Worm (Caenorhabditis elegans) whole organism, L3 larva: ENCODE data around the gene F15G9.2.

ENCODE experiments used
- R02D3.7 ChIP-seq: fragments of 150-350 bp; optimal IDR thresholded peaks from 2 replicates; lab custom pipeline; 2014; ENCODE audit warnings: missing biosample characterization, missing genetic modification characterization
- ama-1 ChIP-seq: fragments of 150-350 bp; optimal IDR thresholded peaks from 2 replicates; lab custom pipeline; 2018
- ceh-16 ChIP-seq: sonication (generic microtip); optimal IDR thresholded peaks from 2 replicates; lab custom pipeline; 2017; ENCODE audit warnings: missing biosample characterization, missing genetic modification characterization
- ceh-82 ChIP-seq: fragments of 150-350 bp; optimal IDR thresholded peaks from 2 replicates; lab custom pipeline; 2014; ENCODE audit warnings: missing biosample characterization, missing genetic modification characterization
- ceh-9 ChIP-seq: sonication (generic microtip); optimal IDR thresholded peaks from 2 replicates; lab custom pipeline; 2018; ENCODE audit warnings: missing biosample characterization, missing genetic modification characterization
- daf-12 ChIP-seq: fragments of 150-350 bp; optimal IDR thresholded peaks from 2 replicates; lab custom pipeline; 2014; ENCODE audit warnings: missing biosample characterization, missing genetic modification reagents, missing genetic modification characterization
- egl-27 ChIP-seq: sonication (generic microtip); optimal IDR thresholded peaks from 4 replicates; lab custom pipeline; 2017; ENCODE audit warnings: missing biosample characterization, missing genetic modification reagents, missing genetic modification characterization
- elt-1 ChIP-seq: fragments of 150-350 bp; optimal IDR thresholded peaks from 2 replicates; lab custom pipeline; 2014; ENCODE audit warnings: missing biosample characterization, missing genetic modification characterization
- elt-2 ChIP-seq: sonication (generic microtip); optimal IDR thresholded peaks from 2 replicates; lab custom pipeline; 2016; ENCODE audit warnings: missing genetic modification reagents, mild to moderate bottlenecking, missing genetic modification characterization, missing compliant biosample characterization
- elt-3 ChIP-seq, 3 experiments: fragments of 150-350 bp in 1 of 3; sonication (generic microtip) in 2 of 3; optimal IDR thresholded peaks; 2 replicates in 2 of 3; 4 replicates in 1 of 3; lab custom pipeline; 2014 to 2017; ENCODE audit warnings: missing biosample characterization in 3 of 3, missing genetic modification characterization in 3 of 3
- fkh-10 ChIP-seq: sonication (generic microtip); optimal IDR thresholded peaks from 2 replicates; lab custom pipeline; 2017; ENCODE audit warnings: missing biosample characterization, missing genetic modification reagents, missing genetic modification characterization
- fkh-2 ChIP-seq: fragments of 150-350 bp; optimal IDR thresholded peaks from 2 replicates; lab custom pipeline; 2014; ENCODE audit warnings: missing biosample characterization, missing genetic modification reagents, missing genetic modification characterization
- hmg-11 ChIP-seq: sonication (generic microtip); optimal IDR thresholded peaks from 2 replicates; lab custom pipeline; 2016; ENCODE audit warnings: missing genetic modification characterization, missing compliant biosample characterization
- lin-15B ChIP-seq: fragments of 150-350 bp; optimal IDR thresholded peaks from 2 replicates; lab custom pipeline; 2014; ENCODE audit warnings: missing biosample characterization, missing genetic modification characterization
- lin-39 ChIP-seq: fragments of 150-350 bp; optimal IDR thresholded peaks from 2 replicates; lab custom pipeline; 2018; ENCODE audit warnings: missing biosample characterization, missing genetic modification reagents, missing genetic modification characterization
- lsy-12 ChIP-seq: sonication (generic microtip); optimal IDR thresholded peaks from 2 replicates; lab custom pipeline; 2016; ENCODE audit warnings: mild to moderate bottlenecking, missing genetic modification characterization, missing compliant biosample characterization
- mdl-1 ChIP-seq: fragments of 150-350 bp; optimal IDR thresholded peaks from 2 replicates; lab custom pipeline; 2014; ENCODE audit warnings: missing biosample characterization, missing genetic modification characterization
- nfya-1 ChIP-seq: sonication (generic microtip); optimal IDR thresholded peaks from 2 replicates; lab custom pipeline; 2017; ENCODE audit warnings: missing genetic modification characterization, mild to moderate bottlenecking, missing compliant biosample characterization, antibody characterized with exemption, moderate library complexity; ENCODE audit not compliant: insufficient read depth
- nhr-11 ChIP-seq: fragments of 150-350 bp; optimal IDR thresholded peaks from 2 replicates; lab custom pipeline; 2014; ENCODE audit warnings: missing biosample characterization, missing genetic modification characterization
- nhr-25 ChIP-seq: sonication (generic microtip); optimal IDR thresholded peaks from 2 replicates; lab custom pipeline; 2017; ENCODE audit warnings: missing biosample characterization, missing genetic modification characterization
- nhr-67 ChIP-seq: fragments of 150-350 bp; optimal IDR thresholded peaks from 2 replicates; lab custom pipeline; 2014; ENCODE audit warnings: missing biosample characterization, missing genetic modification characterization
- nhr-76 ChIP-seq: fragments of 150-350 bp; sonication (generic microtip); optimal IDR thresholded peaks from 5 replicates; lab custom pipeline; 2014; ENCODE audit warnings: missing biosample characterization, missing genetic modification characterization
- pha-4 ChIP-seq: fragments of 150-350 bp; optimal IDR thresholded peaks from 2 replicates; lab custom pipeline; 2014; ENCODE audit warnings: missing biosample characterization, missing genetic modification reagents, missing genetic modification characterization
- pqm-1 ChIP-seq: fragments of 150-350 bp; optimal IDR thresholded peaks from 2 replicates; lab custom pipeline; 2017; ENCODE audit warnings: missing biosample characterization, missing genetic modification characterization, inconsistent platforms
- sea-2 ChIP-seq: fragments of 150-350 bp; sonication (generic microtip); optimal IDR thresholded peaks from 4 replicates; lab custom pipeline; 2014; ENCODE audit warnings: missing biosample characterization, missing genetic modification reagents, missing genetic modification characterization
- skn-1 ChIP-seq: fragments of 150-350 bp; optimal IDR thresholded peaks from 2 replicates; lab custom pipeline; 2014; ENCODE audit warnings: missing biosample characterization, missing genetic modification characterization
- snpc-4 ChIP-seq: fragments of 150-350 bp; optimal IDR thresholded peaks from 2 replicates; lab custom pipeline; 2014; ENCODE audit warnings: missing biosample characterization, missing genetic modification characterization
- tbx-2 ChIP-seq: sonication (generic microtip); optimal IDR thresholded peaks from 2 replicates; lab custom pipeline; 2016; ENCODE audit warnings: mild to moderate bottlenecking, missing genetic modification characterization, missing compliant biosample characterization
- unc-39 ChIP-seq: sonication (generic microtip); optimal IDR thresholded peaks from 4 replicates; lab custom pipeline; 2017; ENCODE audit warnings: missing biosample characterization, missing genetic modification characterization
- unc-62 ChIP-seq: fragments of 150-350 bp; sonication (generic microtip); optimal IDR thresholded peaks from 4 replicates; lab custom pipeline; 2014; ENCODE audit warnings: missing biosample characterization, missing genetic modification reagents, missing genetic modification characterization
- zag-1 ChIP-seq: fragments of 150-350 bp; optimal IDR thresholded peaks from 2 replicates; lab custom pipeline; 2014; ENCODE audit warnings: missing biosample characterization, missing genetic modification characterization
- ztf-11 ChIP-seq: fragments of 150-350 bp; optimal IDR thresholded peaks from 2 replicates; lab custom pipeline; 2014; ENCODE audit warnings: missing biosample characterization, missing genetic modification characterization
- ztf-4 ChIP-seq: fragments of 150-350 bp; optimal IDR thresholded peaks from 2 replicates; lab custom pipeline; 2014; ENCODE audit warnings: missing biosample characterization, missing genetic modification characterization

The F15G9.2 gene

DNA sequence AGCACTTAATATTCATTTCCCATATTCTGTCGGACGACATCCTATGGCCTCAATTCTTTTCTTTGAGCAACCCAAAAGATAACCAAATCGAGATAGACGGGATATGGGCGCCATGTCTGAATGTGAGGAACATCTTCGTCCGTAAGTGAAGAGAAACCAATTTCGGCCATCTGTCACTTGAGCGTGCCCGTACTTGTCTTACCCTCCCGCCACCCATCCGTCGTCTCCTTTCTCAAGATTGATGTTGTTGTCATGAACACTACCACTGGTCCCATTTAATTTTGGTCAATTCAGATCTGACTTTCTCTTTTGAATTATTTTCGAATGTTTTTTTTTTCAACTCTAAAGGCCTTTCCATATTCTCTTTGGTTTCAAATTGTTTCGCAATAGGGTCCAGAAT lies 10.7 kb downstream of the F15G9.2 start:
- TF ChIP-seq lin-39: peak; percentile 64
- TF ChIP-seq pqm-1 (tag; lab: Kevin White, UChicago): no peak
- TF ChIP-seq ztf-11 (tag; lab: Kevin White, UChicago): no peak
- TF ChIP-seq nhr-67 (tag; lab: Kevin White, UChicago): no peak
- TF ChIP-seq nhr-25: no peak

DNA sequence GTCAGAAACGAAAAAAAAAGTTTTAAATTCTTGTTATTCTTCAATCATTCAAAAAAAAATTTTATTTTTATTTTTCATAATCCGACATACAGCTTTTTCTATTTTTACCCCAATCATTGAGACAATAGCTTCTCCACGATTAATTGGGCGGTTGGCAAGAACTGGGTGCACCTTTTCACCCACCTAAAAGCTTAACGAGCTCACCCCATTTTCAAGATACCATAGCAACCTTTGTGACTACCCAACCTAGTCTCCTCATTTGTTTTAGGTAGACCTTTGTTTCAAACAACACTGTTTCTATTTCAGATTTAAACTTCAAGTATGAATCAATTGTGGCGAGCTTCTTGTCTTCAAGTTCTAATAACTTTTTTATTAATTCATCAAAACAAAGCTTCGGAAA lies 15.2 kb downstream of the F15G9.2 start, which contains the start of gene dyf-7:
Gene dyf-7, plus strand, starts transcription at position 301 of the 400 bp plus-strand sequence.
- TF ChIP-seq ceh-82 (tag; lab: Kevin White, UChicago) (no peak), tbx-2 (tag; lab: Kevin White, UChicago) (no peak), nfya-1 (tag; lab: Kevin White, UChicago) (no peak), sea-2 (GFP tag; lab: Kevin White, UChicago) (no peak), ztf-11 (tag; lab: Kevin White, UChicago) (no peak), hmg-11 (no peak), fkh-10 (no peak), mdl-1 (tag; lab: Kevin White, UChicago) (no peak), unc-39 (tag; lab: Kevin White, UChicago) (no peak)
- TF ChIP-seq, all 47 proteins: peak for 0

- TF ChIP-seq ztf-4 (tag; lab: Kevin White, UChicago): no peak
- no peak for TF ChIP-seq fkh-10
- no peak for TF ChIP-seq ama-1 (lab: Kevin White, UChicago)
- TF ChIP-seq nhr-11 (tag; lab: Kevin White, UChicago): no peak
- no peak for TF ChIP-seq snpc-4
- no peak for TF ChIP-seq unc-62 (GFP tag; lab: Kevin White, UChicago)
- no peak for TF ChIP-seq zag-1 (tag; lab: Kevin White, UChicago)
- TF ChIP-seq daf-12 (tag; lab: Kevin White, UChicago): no peak
- no peak for TF ChIP-seq lin-15B
- no peak for TF ChIP-seq elt-2 (tag; lab: Kevin White, UChicago)
- no peak for TF ChIP-seq pha-4
- TF ChIP-seq egl-27 (tag; lab: Kevin White, UChicago): no peak
- TF ChIP-seq ceh-9: no peak
- TF ChIP-seq, all 47 proteins: peak for 0
Observed at ce11 chrX:9697655-9698054, 15.9 kb downstream of the F15G9.2 start.

ce11 chrX:9690445-9690844 lies 23.1 kb downstream of the F15G9.2 start, which contains the start of gene npr-18:
Gene npr-18, plus strand, starts transcription at chrX:9690745.
- TF ChIP-seq lin-39 (no peak), daf-12 (tag; lab: Kevin White, UChicago) (no peak), fkh-10 (no peak), skn-1 (tag; lab: Kevin White, UChicago) (no peak), ama-1 (lab: Kevin White, UChicago) (no peak), nhr-67 (tag; lab: Kevin White, UChicago) (no peak), pqm-1 (tag; lab: Kevin White, UChicago) (no peak), fkh-2 (tag; lab: Kevin White, UChicago) (no peak), lsy-12 (no peak), R02D3.7 (tag; lab: Kevin White, UChicago) (no peak)

- no peak for TF ChIP-seq ceh-82 (tag; lab: Kevin White, UChicago)
- TF ChIP-seq elt-3 (tag; optimal IDR thresholded peaks at IDR 0.05; lab: Kevin White, UChicago): no peak
- TF ChIP-seq pqm-1 (tag; lab: Kevin White, UChicago): peak; percentile 39
- peak; percentile 71 for TF ChIP-seq elt-2 (tag; lab: Kevin White, UChicago)
- TF ChIP-seq, all 47 proteins: peak for 2
Observed at ce11 chrX:9687264-9687663, 26.2 kb downstream of the F15G9.2 start.

ce11 chrX:9680119-9680682 lies 33.3 kb downstream of the F15G9.2 start, which contains the start of gene ifp-1:
Gene ifp-1, minus strand, starts transcription at chrX:9680169.
- no peak for TF ChIP-seq sea-2 (GFP tag; lab: Kevin White, UChicago)
- TF ChIP-seq fkh-2 (tag; lab: Kevin White, UChicago): no peak
- TF ChIP-seq elt-1 (tag; lab: Kevin White, UChicago): no peak
- TF ChIP-seq daf-12 (tag; lab: Kevin White, UChicago): no peak
- TF ChIP-seq pqm-1 (tag; lab: Kevin White, UChicago): peak; percentile 63
- no peak for TF ChIP-seq ceh-16 (tag; lab: Kevin White, UChicago)
- TF ChIP-seq elt-2 (tag; lab: Kevin White, UChicago): peak; percentile 95
- no peak for TF ChIP-seq nhr-76 (tag; lab: Kevin White, UChicago)
- TF ChIP-seq pha-4: peak; percentile 14
- TF ChIP-seq nhr-25: no peak
